Worm (Caenorhabditis elegans): ENCODE results near the gene gar-2.
A peak's percentile ranks its signal among the peaks of the same experiment; 100 is the strongest.

gar-2 gene

ce11 chrIII:6278301-6278827 is 30.8 kb upstream of the gar-2 start, which contains the start of gene C18F10.7 (continued):
- TF ChIP-seq php-3 (GFP tag; IDR thresholded peaks at IDR 0.05): 0 out of 2 replicates have a peak, but pooled peaks have one; percentile 31
- TF ChIP-seq Y48G9A.11 (GFP tag; IDR thresholded peaks at IDR 0.05): peak; percentile 53
- peak; percentile 69 for TF ChIP-seq hlh-11 (tag; optimal IDR thresholded peaks at IDR 0.05)
- TF ChIP-seq mdl-1 (tag; optimal IDR thresholded peaks at IDR 0.05): peak; percentile 84 to 94
- no peak for TF ChIP-seq ctbp-1 (GFP tag; IDR thresholded peaks at IDR 0.05)
- TF ChIP-seq zag-1 (tag; optimal IDR thresholded peaks at IDR 0.05): no peak
- no peak for TF ChIP-seq Y105C5A.15 (GFP tag; IDR thresholded peaks at IDR 0.05)
- peak in 1 of 2 experiments; percentile 70 for TF ChIP-seq unc-62 (GFP tag; optimal IDR thresholded peaks at IDR 0.05 in 1 of 2)
- TF ChIP-seq unc-62 (tag; optimal IDR thresholded peaks at IDR 0.05): no peak
- peak; percentile 25 for TF ChIP-seq nhr-28 (tag; optimal IDR thresholded peaks at IDR 0.05)
- no peak for TF ChIP-seq pha-4 (GFP tag; IDR thresholded peaks at IDR 0.05)
- peak; percentile 60 for TF ChIP-seq pha-4 (tag; optimal IDR thresholded peaks at IDR 0.05)
- TF ChIP-seq dve-1 (tag; optimal IDR thresholded peaks at IDR 0.05; ENCODE audit: insufficient read depth): no peak
- peak; percentile 61 for TF ChIP-seq unc-130 (GFP tag; optimal IDR thresholded peaks at IDR 0.05)
- TF ChIP-seq hmg-1.1 (GFP tag; IDR thresholded peaks at IDR 0.05): peak; percentile 69
- TF ChIP-seq arid-1 (GFP tag; conservative IDR thresholded peaks at IDR 0.05): peak; percentile 53; the same call in 1 of the 2 replicates
- peak; percentile 18; the same call in 1 of the 2 replicates for TF ChIP-seq dmd-6 (GFP tag; IDR thresholded peaks at IDR 0.05)
- TF ChIP-seq mes-2 (tag; optimal IDR thresholded peaks at IDR 0.05; ENCODE audit: poor library complexity, severe bottlenecking): peak; percentile 49
- TF ChIP-seq spr-1 (tag; optimal IDR thresholded peaks at IDR 0.05): peak; percentile 13
- no peak for TF ChIP-seq Y75B8A.6 (GFP tag; IDR thresholded peaks at IDR 0.05)
- peak; percentile 34 for TF ChIP-seq rbr-2 (tag; optimal IDR thresholded peaks at IDR 0.05)

DNA sequence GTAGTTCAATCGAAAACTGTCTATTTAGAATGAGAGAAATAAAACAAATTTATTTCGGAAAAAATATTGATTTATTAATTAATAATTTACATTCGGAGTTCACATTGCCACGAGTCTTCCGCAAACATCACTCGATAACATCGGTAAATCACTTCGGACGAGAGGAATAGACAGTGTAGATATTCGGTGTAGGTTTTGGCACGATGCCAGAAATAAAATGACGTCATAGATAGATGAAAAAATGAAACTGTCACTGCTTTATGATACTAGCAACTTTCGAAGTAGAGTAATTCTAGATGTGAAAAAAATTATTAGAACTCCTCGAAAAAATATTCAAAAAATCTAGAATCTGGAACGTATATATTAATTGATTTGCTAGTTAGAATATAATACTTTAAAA is 29.7 kb upstream of the gar-2 start:
- TF ChIP-seq hmg-1.1 (GFP tag; IDR thresholded peaks at IDR 0.05): no peak
- TF ChIP-seq D1046.2 (GFP tag; IDR thresholded peaks at IDR 0.05): no peak
- TF ChIP-seq lir-3 (tag; optimal IDR thresholded peaks at IDR 0.05): no peak
- TF ChIP-seq saeg-2 (GFP tag; IDR thresholded peaks at IDR 0.05): no peak
- TF ChIP-seq T20F7.1 (GFP tag; optimal IDR thresholded peaks at IDR 0.05): no peak
- no peak for TF ChIP-seq skn-1 (tag; optimal IDR thresholded peaks at IDR 0.05)
- no peak for TF ChIP-seq ZK546.5 (tag; optimal IDR thresholded peaks at IDR 0.05)
- TF ChIP-seq dpl-1 (GFP tag; optimal IDR thresholded peaks at IDR 0.05): no peak
- TF ChIP-seq php-3 (GFP tag; IDR thresholded peaks at IDR 0.05): no peak
- TF ChIP-seq nhr-42 (GFP tag; IDR thresholded peaks at IDR 0.05): no peak
- TF ChIP-seq mep-1 (tag; optimal IDR thresholded peaks at IDR 0.05): no peak
- no peak for TF ChIP-seq hif-1 (tag; optimal IDR thresholded peaks at IDR 0.05)
- no peak for TF ChIP-seq F10B5.3 (tag; optimal IDR thresholded peaks at IDR 0.05)
- no peak for TF ChIP-seq ceh-32 (tag; optimal IDR thresholded peaks at IDR 0.05; ENCODE audit: poor library complexity)

DNA sequence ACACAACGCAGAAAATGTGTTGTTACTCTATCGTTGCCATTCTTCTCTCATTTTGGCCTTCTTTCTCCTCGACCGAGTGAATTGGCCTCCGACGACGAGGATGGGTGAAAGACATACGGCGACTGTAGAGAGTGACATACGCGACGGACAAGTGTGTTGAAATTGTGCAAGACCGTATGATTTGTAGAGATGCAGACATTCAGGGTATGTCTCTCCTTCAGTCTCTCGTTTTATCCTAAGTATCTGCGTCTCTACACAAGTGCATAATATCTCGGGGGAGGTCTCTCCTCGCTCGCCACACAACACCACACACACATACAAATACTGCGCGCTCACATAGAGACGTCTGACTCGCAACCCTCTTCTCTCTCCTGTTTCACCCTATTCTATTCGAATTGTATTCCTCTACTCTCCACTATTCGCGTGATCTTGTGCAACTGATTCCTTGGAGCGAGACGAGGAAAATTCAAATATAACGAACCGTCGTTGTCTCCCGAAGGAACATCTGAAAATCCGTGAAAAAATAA is 29.0 kb upstream of the gar-2 start, which contains the start of gene hmg-1.2:
hmg-1.2 (plus strand) TSS at position 311 of the 527 bp plus-strand sequence.
- TF ChIP-seq skn-1 (tag; optimal IDR thresholded peaks at IDR 0.05) (no peak), rbr-2 (tag; optimal IDR thresholded peaks at IDR 0.05) (peak; percentile 92), lsy-2 (tag; optimal IDR thresholded peaks at IDR 0.05) (peak; percentile 54 to 83), dmd-8 (GFP tag; IDR thresholded peaks at IDR 0.05) (peak; percentile 64; the same call in 1 of the 2 replicates), mdl-1 (tag; optimal IDR thresholded peaks at IDR 0.05) (peak; percentile 83 to 87), unc-62 (GFP tag; optimal IDR thresholded peaks at IDR 0.05 in 1 of 2) (peak in 1 of 2 experiments; percentile 99), unc-62 (tag; optimal IDR thresholded peaks at IDR 0.05) (no peak), hlh-11 (tag; optimal IDR thresholded peaks at IDR 0.05) (peak; percentile 97), R02D3.7 (tag; optimal IDR thresholded peaks at IDR 0.05) (no peak), daf-16 (GFP tag; optimal IDR thresholded peaks at IDR 0.05) (peak; percentile 66 to 81), daf-16 (tag; optimal IDR thresholded peaks at IDR 0.05) (peak; percentile 67), lim-7 (GFP tag; IDR thresholded peaks at IDR 0.05) (no peak), zfp-2 (tag; optimal IDR thresholded peaks at IDR 0.05) (no peak), lin-13 (GFP tag; optimal IDR thresholded peaks at IDR 0.05) (peak; percentile 56), nhr-111 (GFP tag; optimal IDR thresholded peaks at IDR 0.05) (no peak), T26A8.4 (GFP tag; IDR thresholded peaks at IDR 0.05) (peak; percentile 84), nhr-25 (tag; optimal IDR thresholded peaks at IDR 0.05; ENCODE audit: borderline replicate concordance, insufficient read depth) (peak; percentile 7), D1046.2 (GFP tag; IDR thresholded peaks at IDR 0.05) (no peak), tra-1 (GFP tag; IDR thresholded peaks at IDR 0.05) (0 out of 2 replicates have a peak, but pooled peaks have one; percentile 58), daf-19 (GFP tag; conservative IDR thresholded peaks at IDR 0.05) (0 out of 2 replicates have a peak, but pooled peaks have one; percentile 66), arid-1 (GFP tag; conservative IDR thresholded peaks at IDR 0.05) (peak; percentile 77), zip-11 (GFP tag; IDR thresholded peaks at IDR 0.05) (no peak)
